Fruit fly (Drosophila melanogaster) whole organism, embryonic: Measurements from ENCODE around the gene Os-C.
A peak's percentile ranks its signal among the peaks of the same experiment; 100 is the strongest.

Experiments
- CG10366 ChIP-seq: fragments of 200-800 bp; sonication (Bioruptor generic); IDR thresholded peaks from 2 replicates; pipeline ENCODE4 v1.3.6; 2022; ENCODE audit warnings: missing biosample characterization, missing genetic modification characterization
- CG10565 ChIP-seq: fragments of 200-800 bp; sonication (Bioruptor generic); optimal IDR thresholded peaks from 3 replicates; lab custom pipeline; 2016; ENCODE audit warnings: missing biosample characterization, mild to moderate bottlenecking, missing genetic modification characterization
- CG13287 ChIP-seq: fragments of 200-800 bp; sonication (Bioruptor generic); IDR thresholded peaks from 2 replicates; pipeline ENCODE4 v1.3.6; 2022; ENCODE audit warnings: missing biosample characterization, missing genetic modification characterization; ENCODE audit not compliant: partially characterized antibody
- CG13424 ChIP-seq: fragments of 200-800 bp; sonication (Bioruptor generic); optimal IDR thresholded peaks from 2 replicates; lab custom pipeline; 2019; ENCODE audit warnings: missing biosample characterization, mild to moderate bottlenecking, missing genetic modification characterization, moderate library complexity
- CG13624 ChIP-seq: fragments of 200-800 bp; sonication (Bioruptor generic); optimal IDR thresholded peaks from 2 replicates; lab custom pipeline; 2016; ENCODE audit warnings: missing biosample characterization, missing genetic modification characterization
- CG15479 ChIP-seq: fragments of 200-800 bp; sonication (Bioruptor generic); optimal IDR thresholded peaks from 3 replicates; lab custom pipeline; 2019; ENCODE audit warnings: missing biosample characterization, mild to moderate bottlenecking, missing genetic modification characterization, moderate library complexity
- CG15514 ChIP-seq: fragments of 200-800 bp; sonication (Bioruptor generic); optimal IDR thresholded peaks from 3 replicates; lab custom pipeline; 2017; ENCODE audit warnings: missing biosample characterization, missing genetic modification characterization, mild to moderate bottlenecking, moderate library complexity, missing genetic modification reagents
- CG17385 ChIP-seq: fragments of 200-800 bp; sonication (Bioruptor generic); optimal IDR thresholded peaks from 3 replicates; lab custom pipeline; 2018; ENCODE audit warnings: missing biosample characterization, mild to moderate bottlenecking, missing genetic modification characterization
- CG17612 ChIP-seq: fragments of 200-800 bp; sonication (Bioruptor generic); IDR thresholded peaks from 2 replicates; pipeline ENCODE4 v1.3.6; 2022; ENCODE audit warnings: missing biosample characterization, missing genetic modification characterization
- CG31388 ChIP-seq: fragments of 200-800 bp; sonication (Bioruptor generic); optimal IDR thresholded peaks from 2 replicates; lab custom pipeline; 2016; ENCODE audit warnings: missing biosample characterization, missing genetic modification characterization
- CG32532 ChIP-seq: fragments of 200-800 bp; sonication (Bioruptor generic); IDR thresholded peaks from 2 replicates; pipeline ENCODE4 v1.3.6; 2022; ENCODE audit warnings: missing biosample characterization, missing genetic modification characterization
- CG33557 ChIP-seq: fragments of 200-800 bp; sonication (Bioruptor generic); optimal IDR thresholded peaks from 2 replicates; lab custom pipeline; 2019; ENCODE audit warnings: missing biosample characterization, mild to moderate bottlenecking, missing genetic modification characterization, moderate library complexity
- CG3995 ChIP-seq: fragments of 200-800 bp; sonication (Bioruptor generic); optimal IDR thresholded peaks from 3 replicates; lab custom pipeline; 2016; ENCODE audit warnings: missing biosample characterization, missing genetic modification characterization
- CG4617 ChIP-seq: fragments of 200-800 bp; sonication (Bioruptor generic); optimal IDR thresholded peaks from 3 replicates; lab custom pipeline; 2016; ENCODE audit warnings: missing biosample characterization, missing genetic modification characterization, borderline replicate concordance
- CG6791 ChIP-seq: fragments of 200-800 bp; sonication (Bioruptor generic); IDR thresholded peaks from 3 replicates; pipeline ENCODE4 v1.3.6; 2022; ENCODE audit warnings: missing biosample characterization, missing genetic modification characterization; ENCODE audit not compliant: partially characterized antibody
- CG8765 ChIP-seq: fragments of 200-800 bp; sonication (Bioruptor generic); IDR thresholded peaks from 2 replicates; pipeline ENCODE4 v1.3.6; 2022; ENCODE audit warnings: missing biosample characterization, missing genetic modification characterization
- CG9876 ChIP-seq: fragments of 200-800 bp; sonication (Bioruptor generic); optimal IDR thresholded peaks from 2 replicates; lab custom pipeline; 2016; ENCODE audit warnings: missing biosample characterization, missing genetic modification characterization
- CkIIα-i1 ChIP-seq: fragments of 200-800 bp; sonication (Bioruptor generic); IDR thresholded peaks from 2 replicates; pipeline ENCODE4 v1.3.6; 2022; ENCODE audit warnings: missing biosample characterization, missing genetic modification characterization
- D19B ChIP-seq: fragments of 200-800 bp; sonication (Bioruptor generic); optimal IDR thresholded peaks from 2 replicates; lab custom pipeline; 2017; ENCODE audit warnings: missing biosample characterization, mild to moderate bottlenecking, missing genetic modification characterization
- E2f1 ChIP-seq: fragments of 200-800 bp; sonication (Bioruptor generic); IDR thresholded peaks from 2 replicates; pipeline ENCODE4 v1.3.6; 2022; ENCODE audit warnings: missing biosample characterization, missing genetic modification characterization
- Ets97D ChIP-seq: fragments of 200-800 bp; sonication (Bioruptor generic); optimal IDR thresholded peaks from 3 replicates; lab custom pipeline; 2016; ENCODE audit warnings: missing biosample characterization, missing genetic modification characterization
- HLHmδ ChIP-seq: fragments of 200-800 bp; sonication (Bioruptor generic); optimal IDR thresholded peaks from 2 replicates; lab custom pipeline; 2018; ENCODE audit warnings: missing biosample characterization, mild to moderate bottlenecking, missing genetic modification characterization, moderate library complexity
- Hr51 ChIP-seq, 2 experiments: fragments of 200-800 bp; sonication (Bioruptor generic); optimal IDR thresholded peaks; 2 replicates in 1 of 2; 3 replicates in 1 of 2; lab custom pipeline; 2016 to 2018; ENCODE audit warnings: missing biosample characterization in 2 of 2, missing genetic modification characterization in 2 of 2, mild to moderate bottlenecking in 1 of 2, moderate library complexity in 1 of 2
- Jarid2 ChIP-seq: fragments of 200-800 bp; sonication (Bioruptor generic); optimal IDR thresholded peaks from 3 replicates; lab custom pipeline; 2017; ENCODE audit warnings: mild to moderate bottlenecking, missing biosample characterization, missing genetic modification reagents, missing genetic modification characterization
- Lim3 ChIP-seq: fragments of 200-800 bp; sonication (Bioruptor generic); IDR thresholded peaks from 2 replicates; pipeline ENCODE4 v1.3.6; 2022; ENCODE audit warnings: missing biosample characterization, missing genetic modification characterization
- Meics ChIP-seq: fragments of 200-800 bp; sonication (Bioruptor generic); optimal IDR thresholded peaks from 2 replicates; lab custom pipeline; 2017; ENCODE audit warnings: missing biosample characterization, mild to moderate bottlenecking, missing genetic modification characterization
- Nf-YC ChIP-seq: fragments of 200-800 bp; optimal IDR thresholded peaks from 3 replicates; lab custom pipeline; 2019; ENCODE audit warnings: missing biosample characterization, mild to moderate bottlenecking, missing genetic modification characterization, moderate library complexity
- Scr ChIP-seq: fragments of 200-800 bp; sonication (Bioruptor generic); IDR thresholded peaks from 2 replicates; pipeline ENCODE4 v1.3.6; 2022; ENCODE audit warnings: missing biosample characterization, missing genetic modification characterization; ENCODE audit not compliant: partially characterized antibody
- Sox100B ChIP-seq: fragments of 200-800 bp; sonication (Bioruptor generic); optimal IDR thresholded peaks from 3 replicates; lab custom pipeline; 2018; ENCODE audit warnings: missing biosample characterization, mild to moderate bottlenecking, missing genetic modification characterization
- ara ChIP-seq: fragments of 200-800 bp; sonication (Bioruptor generic); IDR thresholded peaks from 2 replicates; pipeline ENCODE4 v1.3.6; 2022; ENCODE audit warnings: missing biosample characterization, missing genetic modification characterization
- ato ChIP-seq: fragments of 200-800 bp; sonication (Bioruptor generic); IDR thresholded peaks from 2 replicates; pipeline ENCODE4 v1.3.6; 2022; ENCODE audit warnings: missing biosample characterization, missing genetic modification characterization; ENCODE audit not compliant: partially characterized antibody
- bbx ChIP-seq: fragments of 200-800 bp; sonication (Bioruptor generic); IDR thresholded peaks from 2 replicates; pipeline ENCODE4 v1.3.6; 2022; ENCODE audit warnings: missing biosample characterization, missing genetic modification characterization; ENCODE audit not compliant: partially characterized antibody
- ci ChIP-seq: fragments of 200-800 bp; sonication (Bioruptor generic); IDR thresholded peaks from 3 replicates; pipeline ENCODE4 v1.3.6; 2022; ENCODE audit warnings: missing biosample characterization, missing genetic modification characterization
- ewg ChIP-seq: fragments of 200-800 bp; sonication (Bioruptor generic); optimal IDR thresholded peaks from 3 replicates; lab custom pipeline; 2017; ENCODE audit warnings: mild to moderate bottlenecking, missing biosample characterization, missing genetic modification reagents, missing genetic modification characterization
- exex ChIP-seq: fragments of 200-800 bp; sonication (Bioruptor generic); optimal IDR thresholded peaks from 4 replicates; lab custom pipeline; 2018; ENCODE audit warnings: missing biosample characterization, mild to moderate bottlenecking, missing genetic modification characterization, moderate library complexity
- fd64A ChIP-seq: fragments of 200-800 bp; sonication (Bioruptor generic); optimal IDR thresholded peaks from 3 replicates; lab custom pipeline; 2018; ENCODE audit warnings: missing biosample characterization, mild to moderate bottlenecking, missing genetic modification characterization
- gcm ChIP-seq: fragments of 200-800 bp; sonication (Bioruptor generic); optimal IDR thresholded peaks from 2 replicates; lab custom pipeline; 2019; ENCODE audit warnings: missing biosample characterization, mild to moderate bottlenecking, missing genetic modification characterization, moderate library complexity
- hbn ChIP-seq: fragments of 200-800 bp; sonication (Bioruptor generic); IDR thresholded peaks from 2 replicates; pipeline ENCODE4 v1.3.6; 2022; ENCODE audit warnings: missing biosample characterization, missing genetic modification characterization; ENCODE audit not compliant: partially characterized antibody
- her ChIP-seq: fragments of 200-800 bp; sonication (Bioruptor generic); optimal IDR thresholded peaks from 2 replicates; lab custom pipeline; 2016; ENCODE audit warnings: missing biosample characterization, missing genetic modification characterization
- kah ChIP-seq: fragments of 200-800 bp; sonication (Bioruptor generic); optimal IDR thresholded peaks from 2 replicates; lab custom pipeline; 2018; ENCODE audit warnings: missing biosample characterization, mild to moderate bottlenecking, missing genetic modification characterization
- pb ChIP-seq: fragments of 200-800 bp; sonication (Bioruptor generic); optimal IDR thresholded peaks from 3 replicates; lab custom pipeline; 2016; ENCODE audit warnings: missing biosample characterization, missing genetic modification characterization
- psq ChIP-seq: fragments of 200-800 bp; sonication (Bioruptor generic); optimal IDR thresholded peaks from 2 replicates; lab custom pipeline; 2017; ENCODE audit warnings: missing biosample characterization, missing genetic modification characterization
- repo ChIP-seq: fragments of 200-800 bp; sonication (Bioruptor generic); optimal IDR thresholded peaks from 2 replicates; lab custom pipeline; 2016; ENCODE audit warnings: missing biosample characterization, missing genetic modification characterization
- sens ChIP-seq: fragments of 200-800 bp; sonication (Bioruptor generic); peaks from one replicate; lab custom pipeline; 2016; ENCODE audit warnings: missing biosample characterization, missing genetic modification characterization
- sob ChIP-seq: fragments of 200-800 bp; sonication (Bioruptor generic); IDR thresholded peaks from 2 replicates; pipeline ENCODE4 v1.3.6; 2022; ENCODE audit warnings: missing biosample characterization, missing genetic modification characterization
- wor ChIP-seq: fragments of 200-800 bp; sonication (Bioruptor generic); IDR thresholded peaks from 2 replicates; pipeline ENCODE4 v1.3.6; 2022; ENCODE audit warnings: missing biosample characterization, missing genetic modification characterization

Gene Os-C

DNA sequence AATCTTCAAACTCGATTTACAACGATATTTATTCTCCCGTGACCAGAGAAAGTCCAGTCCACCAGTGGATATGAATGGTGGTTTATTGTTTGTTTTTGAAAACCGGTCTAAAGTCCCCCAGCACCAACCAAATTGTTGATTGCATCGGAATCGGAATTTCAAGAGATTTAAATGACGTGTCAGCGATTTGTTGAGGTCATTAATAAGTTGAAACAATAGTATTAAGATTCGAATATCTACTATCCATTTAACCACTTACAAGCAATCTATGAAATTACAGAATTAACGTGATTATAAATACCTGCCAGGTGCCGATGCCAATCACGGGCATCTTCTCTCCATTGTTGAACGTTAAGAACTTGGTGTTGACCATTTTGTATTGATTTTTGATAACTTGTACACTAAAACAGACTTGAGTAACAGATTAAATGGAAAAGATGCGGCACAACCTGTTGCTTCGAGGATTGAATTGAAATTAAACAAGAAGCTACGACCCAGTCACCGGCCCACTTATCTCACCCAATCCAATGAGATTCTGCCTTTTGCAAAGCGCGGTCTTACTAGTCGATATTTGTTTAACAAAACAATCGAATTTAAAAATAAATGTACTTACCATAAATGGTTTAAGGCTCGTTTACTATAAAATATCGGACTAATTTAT is 29.0 kb downstream of the Os-C start, which contains the start of gene CG2767 (continued):
- TF ChIP-seq CG13424 (no peak), Nf-YC (tag; lab: Kevin White, UChicago) (peak; percentile 78), kah (GFP tag; lab: Kevin White, UChicago) (peak; percentile 53)

DNA sequence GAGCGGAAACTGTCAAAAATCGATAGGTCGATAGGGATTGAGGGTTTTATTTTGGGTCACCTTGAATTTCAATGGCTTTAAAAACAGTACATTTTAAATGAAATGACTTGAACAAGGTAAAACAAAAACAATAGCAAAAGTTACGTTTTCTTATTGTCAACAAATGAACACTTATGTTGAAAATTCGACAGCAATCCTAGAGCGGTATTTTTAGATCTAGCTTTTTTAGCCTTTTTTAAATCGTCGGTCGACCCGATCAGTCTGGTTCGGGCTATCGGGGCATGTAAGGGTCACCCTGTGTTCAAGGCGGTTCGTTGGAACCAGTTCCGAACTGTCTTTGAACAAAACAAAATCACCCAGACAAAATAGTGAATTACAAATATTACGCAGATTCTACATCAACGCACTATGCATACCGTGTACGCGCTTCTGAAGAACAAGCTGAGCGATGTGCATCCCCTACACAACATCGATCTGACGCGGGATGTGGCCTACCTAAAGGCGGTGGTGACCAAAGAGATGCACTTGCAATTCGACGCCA is 30.4 kb downstream of the Os-C start, which contains the start of the genes CG11052 and CG3223:
Gene CG11052, minus strand, starts transcription at position 218 of the 541 bp plus-strand sequence.
Gene CG3223, plus strand, starts transcription at position 321 of the 541 bp plus-strand sequence.
- no peak for TF ChIP-seq Sox100B
- no peak for TF ChIP-seq CG10565 (GFP tag; lab: Kevin White, UChicago)
- TF ChIP-seq pb, result no peak
- peak; percentile 37 for TF ChIP-seq CG13624 (GFP tag; lab: Kevin White, UChicago)
- no peak; the same call in 1 of the 2 replicates for TF ChIP-seq bbx (GFP tag; lab: Robert Waterston, UW)
- TF ChIP-seq ewg (GFP tag; lab: Kevin White, UChicago), result no peak
- TF ChIP-seq Meics, result peak; percentile 45
- peak; percentile 59 for TF ChIP-seq Scr (GFP tag; lab: Robert Waterston, UW)
- TF ChIP-seq repo (GFP tag; lab: Kevin White, UChicago), result no peak
- TF ChIP-seq D19B, result no peak
- no peak for TF ChIP-seq ato (GFP tag; lab: Robert Waterston, UW)
- TF ChIP-seq E2f1 (GFP tag; lab: Robert Waterston, UW), result no peak
- peak; percentile 70 for TF ChIP-seq CG4617
- TF ChIP-seq ci (GFP tag; lab: Robert Waterston, UW), result peak; percentile 58; the same call in 2 of the 3 replicates
- TF ChIP-seq Lim3, result no peak
- TF ChIP-seq gcm, result no peak
- no peak for TF ChIP-seq Hr51 (GFP tag; optimal IDR thresholded peaks at IDR 0.05; lab: Kevin White, UChicago)
- TF ChIP-seq CG15514 (GFP tag; lab: Kevin White, UChicago), result peak; percentile 99
- no peak for TF ChIP-seq Jarid2 (GFP tag; lab: Kevin White, UChicago)
- peak; percentile 29 for TF ChIP-seq her (GFP tag; lab: Kevin White, UChicago)
- TF ChIP-seq exex, result no peak
- no peak for TF ChIP-seq wor
- peak; percentile 76 for TF ChIP-seq CG3995
- TF ChIP-seq CG9876 (GFP tag; lab: Kevin White, UChicago), result no peak
- no peak for TF ChIP-seq HLHmδ (GFP tag; lab: Kevin White, UChicago)
- TF ChIP-seq psq, result no peak
- no peak for TF ChIP-seq CG8765 (GFP tag; lab: Robert Waterston, UW)
- TF ChIP-seq CG13287 (GFP tag; lab: Robert Waterston, UW), result peak; percentile 68
- no peak for TF ChIP-seq CG15479 (GFP tag; lab: Kevin White, UChicago)
- no peak for TF ChIP-seq ara (GFP tag; lab: Robert Waterston, UW)
- no peak for TF ChIP-seq sob (GFP tag; lab: Robert Waterston, UW)
- no peak for TF ChIP-seq CG31388
- TF ChIP-seq CG17612 (GFP tag; lab: Robert Waterston, UW), result no peak
- TF ChIP-seq CG32532, result peak; percentile 16; the same call in 1 of the 2 replicates
- no peak for TF ChIP-seq CG10366 (GFP tag; lab: Robert Waterston, UW)
- TF ChIP-seq CG6791 (GFP tag; lab: Robert Waterston, UW), result 0 out of 3 replicates have a peak, but pooled peaks have one; percentile 22
- 0 out of 2 replicates have a peak, but pooled peaks have one; percentile 33 for TF ChIP-seq hbn (GFP tag; lab: Robert Waterston, UW)
- TF ChIP-seq CkIIα-i1 (GFP tag; lab: Robert Waterston, UW), result no peak
- peak; percentile 74 for TF ChIP-seq sens
- no peak for TF ChIP-seq CG33557 (GFP tag; lab: Kevin White, UChicago)
- peak; percentile 15 for TF ChIP-seq CG17385 (GFP tag; lab: Kevin White, UChicago)
- no peak for TF ChIP-seq fd64A
- TF ChIP-seq kah (GFP tag; lab: Kevin White, UChicago), result no peak
- peak; percentile 72 for TF ChIP-seq Ets97D (GFP tag; lab: Kevin White, UChicago)
